Fruit fly (Drosophila melanogaster) whole organism, embryonic: ENCODE data around the gene Nrx-IV.

ENCODE experiments used
- ATbp ChIP-seq: fragments of 200-800 bp; sonication (Bioruptor generic); optimal IDR thresholded peaks from 2 replicates; lab custom pipeline; 2017; ENCODE audit warnings: missing biosample characterization, mild to moderate bottlenecking, missing genetic modification characterization, missing genetic modification reagents
- B-H2 ChIP-seq: fragments of 200-800 bp; sonication (Bioruptor generic); optimal IDR thresholded peaks from 2 replicates; lab custom pipeline; 2018; ENCODE audit warnings: missing biosample characterization, mild to moderate bottlenecking, missing genetic modification characterization
- Bdp1 ChIP-seq: fragments of 200-800 bp; sonication (Bioruptor generic); optimal IDR thresholded peaks from 3 replicates; lab custom pipeline; 2016; ENCODE audit warnings: missing biosample characterization, missing genetic modification characterization
- CG10654 ChIP-seq: fragments of 200-800 bp; sonication (Bioruptor generic); optimal IDR thresholded peaks from 2 replicates; lab custom pipeline; 2016; ENCODE audit warnings: missing biosample characterization, missing genetic modification characterization
- CG11085 ChIP-seq: fragments of 200-800 bp; sonication (Bioruptor generic); IDR thresholded peaks from 2 replicates; pipeline ENCODE4 v1.3.6; 2022; ENCODE audit warnings: missing biosample characterization, missing genetic modification characterization
- CG11247 ChIP-seq: fragments of 200-800 bp; sonication (Bioruptor generic); IDR thresholded peaks from 2 replicates; pipeline ENCODE4 v1.3.6; 2022; ENCODE audit warnings: missing biosample characterization, missing genetic modification characterization
- CG2116 ChIP-seq: fragments of 200-800 bp; sonication (Bioruptor generic); optimal IDR thresholded peaks from 3 replicates; lab custom pipeline; 2018; ENCODE audit warnings: missing biosample characterization, mild to moderate bottlenecking, missing genetic modification characterization
- CG2120 ChIP-seq: fragments of 200-800 bp; sonication (Bioruptor generic); optimal IDR thresholded peaks from 3 replicates; lab custom pipeline; 2016; ENCODE audit warnings: missing biosample characterization, missing genetic modification characterization
- CG2129 ChIP-seq: fragments of 200-800 bp; sonication (Bioruptor generic); IDR thresholded peaks from 2 replicates; pipeline ENCODE4 v1.3.6; 2022; ENCODE audit warnings: missing biosample characterization, missing genetic modification characterization; ENCODE audit not compliant: partially characterized antibody
- CG2678 ChIP-seq: fragments of 200-800 bp; sonication (Bioruptor generic); optimal IDR thresholded peaks from 3 replicates; lab custom pipeline; 2019; ENCODE audit warnings: missing biosample characterization, mild to moderate bottlenecking, missing genetic modification characterization, moderate library complexity
- CG3065 ChIP-seq: fragments of 200-800 bp; sonication (Bioruptor generic); optimal IDR thresholded peaks from 2 replicates; lab custom pipeline; 2016; ENCODE audit warnings: missing biosample characterization, missing genetic modification characterization
- CG31388 ChIP-seq: fragments of 200-800 bp; sonication (Bioruptor generic); optimal IDR thresholded peaks from 2 replicates; lab custom pipeline; 2016; ENCODE audit warnings: missing biosample characterization, missing genetic modification characterization
- CG32772 ChIP-seq: fragments of 200-800 bp; sonication (Bioruptor generic); IDR thresholded peaks from 2 replicates; pipeline ENCODE4 v1.3.6; 2022; ENCODE audit warnings: missing biosample characterization, missing genetic modification characterization
- CG4328 ChIP-seq: fragments of 200-800 bp; sonication (Bioruptor generic); optimal IDR thresholded peaks from 3 replicates; lab custom pipeline; 2017; ENCODE audit warnings: missing biosample characterization, missing genetic modification reagents, missing genetic modification characterization
- CG4854 ChIP-seq: fragments of 200-800 bp; sonication (Bioruptor generic); optimal IDR thresholded peaks from 2 replicates; lab custom pipeline; 2016; ENCODE audit warnings: missing biosample characterization, missing genetic modification characterization, inconsistent platforms
- CG5245 ChIP-seq: fragments of 200-800 bp; sonication (Bioruptor generic); optimal IDR thresholded peaks from 3 replicates; lab custom pipeline; 2016; ENCODE audit warnings: missing biosample characterization, missing genetic modification characterization
- CG8924 ChIP-seq: fragments of 200-800 bp; optimal IDR thresholded peaks from 3 replicates; lab custom pipeline; 2019; ENCODE audit warnings: missing biosample characterization, mild to moderate bottlenecking, missing genetic modification characterization, moderate library complexity
- CG9215 ChIP-seq: fragments of 200-800 bp; sonication (Bioruptor generic); IDR thresholded peaks from 2 replicates; pipeline ENCODE4 v1.3.6; 2022; ENCODE audit warnings: missing biosample characterization, missing genetic modification characterization
- D19A ChIP-seq: fragments of 200-800 bp; optimal IDR thresholded peaks from 3 replicates; lab custom pipeline; 2019; ENCODE audit warnings: missing biosample characterization, mild to moderate bottlenecking, missing genetic modification characterization, moderate library complexity
- D19B ChIP-seq: fragments of 200-800 bp; sonication (Bioruptor generic); optimal IDR thresholded peaks from 2 replicates; lab custom pipeline; 2017; ENCODE audit warnings: missing biosample characterization, mild to moderate bottlenecking, missing genetic modification characterization
- Gsc ChIP-seq: fragments of 200-800 bp; sonication (Bioruptor generic); IDR thresholded peaks from 2 replicates; pipeline ENCODE4 v1.3.6; 2022; ENCODE audit warnings: missing biosample characterization, missing genetic modification characterization
- HLHmδ ChIP-seq: fragments of 200-800 bp; sonication (Bioruptor generic); optimal IDR thresholded peaks from 2 replicates; lab custom pipeline; 2018; ENCODE audit warnings: missing biosample characterization, mild to moderate bottlenecking, missing genetic modification characterization, moderate library complexity
- Opbp ChIP-seq: fragments of 200-800 bp; sonication (Bioruptor generic); IDR thresholded peaks from 3 replicates; pipeline ENCODE4 v1.3.6; 2022; ENCODE audit warnings: missing biosample characterization, missing genetic modification characterization; ENCODE audit not compliant: partially characterized antibody
- Optix ChIP-seq: fragments of 200-800 bp; sonication (Bioruptor generic); IDR thresholded peaks from 3 replicates; pipeline ENCODE4 v1.3.6; 2022; ENCODE audit warnings: missing biosample characterization, missing genetic modification characterization
- Trl ChIP-seq, 3 experiments: fragments of >200 bp in 2 of 3; fragments of 200-800 bp in 1 of 3; sonication (Bioruptor generic) in 1 of 3; optimal IDR thresholded peaks; 2 replicates in 1 of 3; 3 replicates in 2 of 3; lab custom pipeline; 2016 to 2017; ENCODE audit warnings: missing biosample characterization in 1 of 3, missing genetic modification characterization in 1 of 3
- Vsx1 ChIP-seq: fragments of 200-800 bp; sonication (Bioruptor generic); optimal IDR thresholded peaks from 2 replicates; lab custom pipeline; 2017; ENCODE audit warnings: missing biosample characterization, mild to moderate bottlenecking, missing genetic modification characterization, missing genetic modification reagents
- Xbp1 ChIP-seq: fragments of 200-800 bp; sonication (Bioruptor generic); optimal IDR thresholded peaks from 3 replicates; lab custom pipeline; 2016; ENCODE audit warnings: missing biosample characterization, mild to moderate bottlenecking, missing genetic modification characterization
- YL-1 ChIP-seq: fragments of 200-800 bp; sonication (Bioruptor generic); optimal IDR thresholded peaks from 3 replicates; lab custom pipeline; 2017; ENCODE audit warnings: missing biosample characterization, mild to moderate bottlenecking, missing genetic modification characterization
- al ChIP-seq: fragments of 200-800 bp; sonication (Bioruptor generic); IDR thresholded peaks from 2 replicates; pipeline ENCODE4 v1.3.6; 2022; ENCODE audit warnings: missing biosample characterization, missing genetic modification characterization
- ara ChIP-seq: fragments of 200-800 bp; sonication (Bioruptor generic); IDR thresholded peaks from 2 replicates; pipeline ENCODE4 v1.3.6; 2022; ENCODE audit warnings: missing biosample characterization, missing genetic modification characterization
- chinmo ChIP-seq: fragments of 200-800 bp; sonication (Bioruptor generic); IDR thresholded peaks from 4 replicates; pipeline ENCODE4 v1.3.6; 2022; ENCODE audit warnings: missing biosample characterization, missing genetic modification characterization; ENCODE audit not compliant: partially characterized antibody
- croc ChIP-seq: fragments of 200-800 bp; sonication (Bioruptor generic); conservative IDR thresholded peaks from 3 replicates; pipeline ENCODE4 v1.3.6; 2022; ENCODE audit warnings: missing biosample characterization, missing genetic modification characterization
- da ChIP-seq: fragments of 200-800 bp; sonication (Bioruptor generic); optimal IDR thresholded peaks from 2 replicates; lab custom pipeline; 2016; ENCODE audit warnings: missing biosample characterization, missing genetic modification characterization
- danr ChIP-seq: fragments of 200-800 bp; sonication (Bioruptor generic); IDR thresholded peaks from 2 replicates; pipeline ENCODE4 v1.3.6; 2022; ENCODE audit warnings: missing biosample characterization, missing genetic modification characterization
- dati ChIP-seq: fragments of 200-800 bp; sonication (Bioruptor generic); IDR thresholded peaks from 2 replicates; pipeline ENCODE4 v1.3.6; 2022; ENCODE audit warnings: missing biosample characterization, missing genetic modification characterization
- dimm ChIP-seq: fragments of 200-800 bp; sonication (Bioruptor generic); IDR thresholded peaks from 2 replicates; pipeline ENCODE4 v1.3.6; 2022; ENCODE audit warnings: missing biosample characterization, missing genetic modification characterization
- emc ChIP-seq: fragments of 200-800 bp; sonication (Bioruptor generic); optimal IDR thresholded peaks from 2 replicates; lab custom pipeline; 2016; ENCODE audit warnings: missing biosample characterization, missing genetic modification characterization
- esg ChIP-seq: fragments of 200-800 bp; sonication (Bioruptor generic); conservative IDR thresholded peaks from 2 replicates; pipeline ENCODE4 v1.3.6; 2022; ENCODE audit warnings: missing biosample characterization, missing genetic modification characterization
- eve ChIP-seq, 2 experiments: fragments of >200 bp; optimal IDR thresholded peaks; 2 replicates each; lab custom pipeline; 2017; ENCODE audit warnings: missing biosample characterization in 2 of 2, missing genetic modification characterization in 2 of 2
- fu2 ChIP-seq: fragments of 200-800 bp; sonication (Bioruptor generic); optimal IDR thresholded peaks from 2 replicates; lab custom pipeline; 2016; ENCODE audit warnings: missing biosample characterization, missing genetic modification characterization
- gfzf ChIP-seq: fragments of 200-800 bp; sonication (Bioruptor generic); optimal IDR thresholded peaks from 2 replicates; lab custom pipeline; 2016; ENCODE audit warnings: missing biosample characterization, mild to moderate bottlenecking, missing genetic modification characterization, moderate library complexity
- hb ChIP-seq: fragments of 200-800 bp; sonication (Bioruptor generic); IDR thresholded peaks from 3 replicates; pipeline ENCODE4 v1.3.6; 2022; ENCODE audit warnings: missing biosample characterization, missing genetic modification characterization; ENCODE audit not compliant: partially characterized antibody
- lab ChIP-seq: fragments of 200-800 bp; sonication (Bioruptor generic); optimal IDR thresholded peaks from 3 replicates; lab custom pipeline; 2017; ENCODE audit warnings: missing biosample characterization, missing genetic modification characterization, mild to moderate bottlenecking, moderate library complexity, missing genetic modification reagents
- luna ChIP-seq: fragments of 200-800 bp; sonication (Bioruptor generic); optimal IDR thresholded peaks from 2 replicates; lab custom pipeline; 2016; ENCODE audit warnings: missing biosample characterization, missing genetic modification characterization
- maf-S ChIP-seq: fragments of 200-800 bp; sonication (Bioruptor generic); optimal IDR thresholded peaks from 2 replicates; lab custom pipeline; 2016; ENCODE audit warnings: missing biosample characterization, missing genetic modification characterization
- oc ChIP-seq: fragments of 200-800 bp; sonication (Bioruptor generic); optimal IDR thresholded peaks from 2 replicates; lab custom pipeline; 2018; ENCODE audit warnings: missing biosample characterization, mild to moderate bottlenecking, missing genetic modification characterization, moderate library complexity
- pnt ChIP-seq: fragments of 200-800 bp; sonication (Bioruptor generic); optimal IDR thresholded peaks from 3 replicates; lab custom pipeline; 2016; ENCODE audit warnings: missing biosample characterization, missing genetic modification characterization
- pum ChIP-seq: fragments of 200-800 bp; sonication (Bioruptor generic); optimal IDR thresholded peaks from 2 replicates; lab custom pipeline; 2016; ENCODE audit warnings: missing biosample characterization, missing genetic modification characterization
- slbo ChIP-seq: fragments of 200-800 bp; sonication (Bioruptor generic); IDR thresholded peaks from 2 replicates; pipeline ENCODE4 v1.3.6; 2022; ENCODE audit warnings: missing biosample characterization, missing genetic modification characterization
- tx ChIP-seq: fragments of 200-800 bp; sonication (Bioruptor generic); optimal IDR thresholded peaks from 2 replicates; lab custom pipeline; 2016; ENCODE audit warnings: missing biosample characterization, missing genetic modification characterization
- z ChIP-seq: fragments of 200-800 bp; sonication (Bioruptor generic); IDR thresholded peaks from 3 replicates; pipeline ENCODE4 v1.3.6; 2022; ENCODE audit warnings: missing biosample characterization, missing genetic modification characterization

Nrx-IV gene

DNA sequence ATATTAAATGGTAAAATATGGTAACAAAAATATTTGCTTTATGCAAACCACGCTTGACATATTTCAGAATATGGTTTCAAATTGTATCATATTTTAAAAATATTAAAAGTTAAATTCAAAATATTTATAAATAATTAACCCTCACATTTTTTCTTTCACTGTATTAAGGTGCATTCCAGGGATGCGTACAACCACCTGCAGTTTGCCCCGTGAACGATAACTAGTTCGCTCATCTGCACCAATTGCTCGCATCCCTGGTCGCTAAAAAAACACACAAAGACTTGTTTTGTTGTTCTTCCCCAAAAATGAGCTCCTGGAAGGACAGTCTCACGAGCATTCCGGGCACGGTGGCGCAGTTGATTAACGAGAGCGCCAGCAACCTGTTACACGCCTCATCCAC is 14.4 kb upstream of the Nrx-IV start, which contains the start of gene DEF8 (continued):
- TF ChIP-seq D19A (peak; percentile 87), CG2116 (GFP tag; lab: Kevin White, UChicago) (peak; percentile 74), al (peak; percentile 65; the same call in 1 of the 2 replicates), da (no peak), emc (GFP tag; lab: Kevin White, UChicago) (no peak), ATbp (GFP tag; lab: Kevin White, UChicago) (peak; percentile 61), CG10654 (GFP tag; lab: Kevin White, UChicago) (peak; percentile 77), slbo (peak; percentile 88), luna (GFP tag; lab: Kevin White, UChicago) (no peak), CG11085 (peak; percentile 67), chinmo (GFP tag; lab: Robert Waterston, UW) (peak; percentile 90), Xbp1 (peak; percentile 86), CG31388 (GFP tag; lab: Kevin White, UChicago) (no peak), CG2678 (tag; lab: Kevin White, UChicago) (peak; percentile 92), CG2129 (GFP tag; lab: Robert Waterston, UW) (no peak), danr (GFP tag; lab: Robert Waterston, UW) (peak; percentile 26; the same call in 1 of the 2 replicates), pum (GFP tag; lab: Kevin White, UChicago) (no peak), esg (peak; percentile 78), dimm (peak; percentile 49; the same call in 1 of the 2 replicates), CG5245 (GFP tag; lab: Kevin White, UChicago) (peak; percentile 73), CG4854 (no peak), D19B (no peak), Vsx1 (GFP tag; lab: Kevin White, UChicago) (no peak), hb (GFP tag; lab: Robert Waterston, UW) (no peak), croc (peak; percentile 69), CG32772 (peak; percentile 87), eve (GFP tag; optimal IDR thresholded peaks at IDR 0.05; lab: Kevin White, UChicago) (no peak), Gsc (GFP tag; lab: Robert Waterston, UW) (no peak), CG4328 (peak; percentile 68), fu2 (GFP tag; lab: Kevin White, UChicago) (peak; percentile 18), ara (GFP tag; lab: Robert Waterston, UW) (peak; percentile 52; the same call in 1 of the 2 replicates), Trl (optimal IDR thresholded peaks at IDR 0.05; lab: Kevin White, UChicago) (no peak), Trl (GFP tag; optimal IDR thresholded peaks at IDR 0.05; lab: Kevin White, UChicago) (no peak), HLHmδ (GFP tag; lab: Kevin White, UChicago) (no peak), CG8924 (tag; lab: Kevin White, UChicago) (peak; percentile 92), maf-S (GFP tag; lab: Kevin White, UChicago) (no peak), Opbp (GFP tag; lab: Robert Waterston, UW) (peak; percentile 17; the same call in 1 of the 3 replicates), oc (peak; percentile 91), CG9215 (GFP tag; lab: Robert Waterston, UW) (peak; percentile 58), pnt (GFP tag; lab: Kevin White, UChicago) (peak; percentile 19), CG3065 (GFP tag; lab: Kevin White, UChicago) (peak; percentile 71), B-H2 (GFP tag; lab: Kevin White, UChicago) (no peak), gfzf (GFP tag; lab: Kevin White, UChicago) (no peak), lab (GFP tag; lab: Kevin White, UChicago) (peak; percentile 90), Bdp1 (no peak), CG2120 (GFP tag; lab: Kevin White, UChicago) (peak; percentile 77), CG11247 (GFP tag; lab: Robert Waterston, UW) (peak; percentile 62), tx (GFP tag; lab: Kevin White, UChicago) (peak; percentile 29), Optix (GFP tag; lab: Robert Waterston, UW) (peak; percentile 58; the same call in 2 of the 3 replicates), YL-1 (peak; percentile 82), dati (GFP tag; lab: Robert Waterston, UW) (peak; percentile 83), z (no peak)
